Worm (Caenorhabditis elegans) whole organism, L1 larva: ENCODE results near the gene ucr-2.1.

ENCODE experiments used
- ama-1 ChIP-seq: fragments of 150-350 bp; optimal IDR thresholded peaks from 2 replicates; lab custom pipeline; 2014
- dpl-1 ChIP-seq, 3 experiments: fragments of 150-350 bp in 2 of 3; sonication (generic microtip) in 1 of 3; optimal IDR thresholded peaks; 2 replicates each; lab custom pipeline; 2014 to 2017; ENCODE audit warnings: missing biosample characterization in 3 of 3, missing genetic modification characterization in 3 of 3, missing genetic modification reagents in 3 of 3
- elt-3 ChIP-seq, 6 experiments: fragments of 150-350 bp in 1 of 6; sonication (generic microtip); optimal IDR thresholded peaks; 2 replicates each; lab custom pipeline; 2017 to 2018; ENCODE audit warnings: missing biosample characterization in 6 of 6, missing genetic modification characterization in 6 of 6, inconsistent platforms in 1 of 6
- fkh-8 ChIP-seq: sonication (generic microtip); optimal IDR thresholded peaks from 2 replicates; lab custom pipeline; 2016; ENCODE audit warnings: mild to moderate bottlenecking, missing genetic modification characterization, missing compliant biosample characterization
- hlh-17 ChIP-seq: fragments of 200-800 bp; sonication (Bioruptor generic); optimal IDR thresholded peaks from 2 replicates; lab custom pipeline; 2018; ENCODE audit warnings: missing genetic modification characterization, mild to moderate bottlenecking, missing compliant biosample characterization, moderate library complexity, borderline replicate concordance
- jun-1 ChIP-seq: fragments of 150-350 bp; optimal IDR thresholded peaks from 2 replicates; lab custom pipeline; 2014; ENCODE audit warnings: missing biosample characterization, missing genetic modification reagents, missing genetic modification characterization
- lin-39 ChIP-seq: fragments of 150-350 bp; optimal IDR thresholded peaks from 2 replicates; lab custom pipeline; 2014; ENCODE audit warnings: missing biosample characterization, missing genetic modification reagents, missing genetic modification characterization
- mep-1 ChIP-seq: fragments of 150-350 bp; optimal IDR thresholded peaks from 2 replicates; lab custom pipeline; 2014; ENCODE audit warnings: missing biosample characterization, missing genetic modification characterization
- nhr-11 ChIP-seq: fragments of 150-350 bp; optimal IDR thresholded peaks from 2 replicates; lab custom pipeline; 2014; ENCODE audit warnings: missing biosample characterization, missing genetic modification characterization
- snpc-4 ChIP-seq: fragments of 150-350 bp; optimal IDR thresholded peaks from 2 replicates; lab custom pipeline; 2014; ENCODE audit warnings: missing biosample characterization, missing genetic modification characterization
- unc-30 ChIP-seq: sonication (generic microtip); optimal IDR thresholded peaks from 2 replicates; lab custom pipeline; 2017; ENCODE audit warnings: missing biosample characterization, missing genetic modification characterization
- unc-62 ChIP-seq: fragments of 150-350 bp; optimal IDR thresholded peaks from 2 replicates; lab custom pipeline; 2014; ENCODE audit warnings: missing biosample characterization, missing genetic modification reagents, missing genetic modification characterization

DNA sequence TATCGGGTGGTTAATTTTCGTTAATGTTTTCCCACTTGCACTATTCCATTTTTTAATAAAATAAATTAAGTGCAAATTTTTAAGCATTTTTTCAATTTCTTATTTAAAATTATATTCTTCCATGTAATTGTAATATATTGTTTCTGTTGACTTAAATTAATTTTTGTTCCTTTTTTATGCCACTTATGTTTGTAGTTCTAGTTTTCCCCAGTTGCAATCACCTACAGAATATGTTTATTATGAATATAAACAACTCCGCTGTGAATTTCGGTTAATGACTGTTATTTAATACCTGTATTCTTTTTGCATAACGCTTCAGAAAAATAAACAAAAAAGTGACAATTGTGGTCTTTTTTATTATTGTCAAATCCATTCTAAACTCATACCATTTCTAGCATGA is 46.7 kb downstream of the ucr-2.1 start, which contains the start of gene lgc-23:
- no peak for TF ChIP-seq elt-3 (tag; optimal IDR thresholded peaks at IDR 0.05; lab: Kevin White, UChicago)
- TF ChIP-seq snpc-4 (tag; lab: Kevin White, UChicago) = no peak
- no peak for TF ChIP-seq hlh-17 (GFP tag; lab: Kevin White, UChicago)
- no peak for TF ChIP-seq lin-39
- TF ChIP-seq mep-1 (tag; lab: Kevin White, UChicago) = no peak
- no peak for TF ChIP-seq unc-62 (GFP tag; lab: Kevin White, UChicago)
- TF ChIP-seq jun-1 (tag; lab: Kevin White, UChicago) = no peak
- TF ChIP-seq nhr-11 (tag; lab: Kevin White, UChicago) = no peak
- TF ChIP-seq dpl-1 (GFP tag; optimal IDR thresholded peaks at IDR 0.05; lab: Kevin White, UChicago) = no peak
- no peak for TF ChIP-seq ama-1 (lab: Kevin White, UChicago)
- TF ChIP-seq unc-30 (tag; lab: Kevin White, UChicago) = no peak
- TF ChIP-seq fkh-8 (tag; lab: Kevin White, UChicago) = no peak
